Fruit fly (Drosophila melanogaster): ENCODE data around the gene Alms1a.

- TF ChIP-seq psq (optimal IDR thresholded peaks at IDR 0.05) (no peak), CG8478 (optimal IDR thresholded peaks at IDR 0.05) (no peak)
These were observed 24.9 kb upstream of the Alms1a start for dm6 chrX:4660642-4661252.
